Fruit fly (Drosophila melanogaster) whole organism, embryonic: ENCODE data around the gene CG1640.

Source experiments
- Abd-B ChIP-seq: fragments of 200-800 bp; sonication (Bioruptor generic); optimal IDR thresholded peaks from 2 replicates; lab custom pipeline; 2018; ENCODE audit warnings: missing biosample characterization, mild to moderate bottlenecking, missing genetic modification characterization, moderate library complexity
- Bteb2 ChIP-seq: fragments of 200-800 bp; sonication (Bioruptor generic); optimal IDR thresholded peaks from 2 replicates; lab custom pipeline; 2016; ENCODE audit warnings: missing biosample characterization, missing genetic modification characterization
- CG10321 ChIP-seq: fragments of 200-800 bp; sonication (Bioruptor generic); IDR thresholded peaks from 2 replicates; pipeline ENCODE4 v1.3.6; 2022; ENCODE audit warnings: missing biosample characterization, missing genetic modification characterization
- CG10543 ChIP-seq: fragments of 200-800 bp; sonication (Bioruptor generic); optimal IDR thresholded peaks from 3 replicates; lab custom pipeline; 2017; ENCODE audit warnings: missing biosample characterization, mild to moderate bottlenecking, missing genetic modification characterization, moderate library complexity
- CG13624 ChIP-seq: fragments of 200-800 bp; sonication (Bioruptor generic); optimal IDR thresholded peaks from 2 replicates; lab custom pipeline; 2016; ENCODE audit warnings: missing biosample characterization, missing genetic modification characterization
- CG13775 ChIP-seq: fragments of 200-800 bp; sonication (Bioruptor generic); optimal IDR thresholded peaks from 3 replicates; lab custom pipeline; 2017; ENCODE audit warnings: missing biosample characterization, mild to moderate bottlenecking, missing genetic modification characterization
- CG1603 ChIP-seq: fragments of 200-800 bp; sonication (Bioruptor generic); optimal IDR thresholded peaks from 2 replicates; lab custom pipeline; 2019; ENCODE audit warnings: missing biosample characterization, mild to moderate bottlenecking, missing genetic modification characterization, moderate library complexity
- CG16779 ChIP-seq: fragments of 200-800 bp; sonication (Bioruptor generic); IDR thresholded peaks from 2 replicates; pipeline ENCODE4 v1.3.6; 2022; ENCODE audit warnings: missing biosample characterization, missing genetic modification characterization
- CG18262 ChIP-seq: fragments of 200-800 bp; optimal IDR thresholded peaks from 3 replicates; lab custom pipeline; 2019; ENCODE audit warnings: missing biosample characterization, mild to moderate bottlenecking, missing genetic modification characterization, moderate library complexity
- CG2116 ChIP-seq: fragments of 200-800 bp; sonication (Bioruptor generic); optimal IDR thresholded peaks from 3 replicates; lab custom pipeline; 2018; ENCODE audit warnings: missing biosample characterization, mild to moderate bottlenecking, missing genetic modification characterization
- CG2120 ChIP-seq: fragments of 200-800 bp; sonication (Bioruptor generic); optimal IDR thresholded peaks from 3 replicates; lab custom pipeline; 2016; ENCODE audit warnings: missing biosample characterization, missing genetic modification characterization
- CG31441 ChIP-seq: fragments of 200-800 bp; sonication (Bioruptor generic); IDR thresholded peaks from 2 replicates; pipeline ENCODE4 v1.3.6; 2022; ENCODE audit warnings: missing biosample characterization, missing genetic modification characterization
- CG3407 ChIP-seq: fragments of 200-800 bp; sonication (Bioruptor generic); optimal IDR thresholded peaks from 2 replicates; lab custom pipeline; 2018; ENCODE audit warnings: missing biosample characterization, mild to moderate bottlenecking, missing genetic modification characterization
- CG3838 ChIP-seq: fragments of 200-800 bp; sonication (Bioruptor generic); optimal IDR thresholded peaks from 3 replicates; lab custom pipeline; 2016; ENCODE audit warnings: missing biosample characterization, missing genetic modification characterization
- CG4617 ChIP-seq: fragments of 200-800 bp; sonication (Bioruptor generic); optimal IDR thresholded peaks from 3 replicates; lab custom pipeline; 2016; ENCODE audit warnings: missing biosample characterization, missing genetic modification characterization, borderline replicate concordance
- CG6272 ChIP-seq: fragments of 200-800 bp; sonication (Bioruptor generic); IDR thresholded peaks from 2 replicates; pipeline ENCODE4 v1.3.6; 2022; ENCODE audit warnings: missing biosample characterization, missing genetic modification characterization
- CG6765 ChIP-seq: fragments of 200-800 bp; sonication (Bioruptor generic); optimal IDR thresholded peaks from 3 replicates; lab custom pipeline; 2017; ENCODE audit warnings: missing biosample characterization, mild to moderate bottlenecking, missing genetic modification characterization
- CG7928 ChIP-seq: fragments of 200-800 bp; sonication (Bioruptor generic); optimal IDR thresholded peaks from 2 replicates; lab custom pipeline; 2017; ENCODE audit warnings: missing biosample characterization, mild to moderate bottlenecking, missing genetic modification characterization
- CG9817 ChIP-seq: fragments of 200-800 bp; sonication (Bioruptor generic); optimal IDR thresholded peaks from 2 replicates; lab custom pipeline; 2018; ENCODE audit warnings: missing biosample characterization, mild to moderate bottlenecking, missing genetic modification characterization, moderate library complexity
- Dfd ChIP-seq, 2 experiments: fragments of >200 bp; optimal IDR thresholded peaks; 2 replicates each; lab custom pipeline; 2017; ENCODE audit warnings: missing biosample characterization in 2 of 2, missing genetic modification characterization in 2 of 2
- Fer1 ChIP-seq: fragments of 200-800 bp; sonication (Bioruptor generic); optimal IDR thresholded peaks from 2 replicates; lab custom pipeline; 2017; ENCODE audit warnings: missing biosample characterization, mild to moderate bottlenecking, missing genetic modification characterization
- HLH3B ChIP-seq: fragments of 200-800 bp; sonication (Bioruptor generic); IDR thresholded peaks from 2 replicates; pipeline ENCODE4 v1.3.6; 2022; ENCODE audit warnings: missing biosample characterization, missing genetic modification characterization
- HmgZ ChIP-seq: fragments of 200-800 bp; sonication (Bioruptor generic); optimal IDR thresholded peaks from 2 replicates; lab custom pipeline; 2018; ENCODE audit warnings: missing biosample characterization, mild to moderate bottlenecking, missing genetic modification characterization
- MESR4 ChIP-seq: fragments of 200-800 bp; sonication (Bioruptor generic); optimal IDR thresholded peaks from 2 replicates; lab custom pipeline; 2018; ENCODE audit warnings: missing biosample characterization, mild to moderate bottlenecking, missing genetic modification characterization, moderate library complexity
- NC2β ChIP-seq: fragments of 200-800 bp; sonication (Bioruptor generic); optimal IDR thresholded peaks from 2 replicates; lab custom pipeline; 2016; ENCODE audit warnings: missing biosample characterization, missing genetic modification characterization
- Opbp ChIP-seq: fragments of 200-800 bp; sonication (Bioruptor generic); IDR thresholded peaks from 3 replicates; pipeline ENCODE4 v1.3.6; 2022; ENCODE audit warnings: missing biosample characterization, missing genetic modification characterization; ENCODE audit not compliant: partially characterized antibody
- Optix ChIP-seq: fragments of 200-800 bp; sonication (Bioruptor generic); IDR thresholded peaks from 3 replicates; pipeline ENCODE4 v1.3.6; 2022; ENCODE audit warnings: missing biosample characterization, missing genetic modification characterization
- ara ChIP-seq: fragments of 200-800 bp; sonication (Bioruptor generic); IDR thresholded peaks from 2 replicates; pipeline ENCODE4 v1.3.6; 2022; ENCODE audit warnings: missing biosample characterization, missing genetic modification characterization
- bigmax ChIP-seq: fragments of 200-800 bp; sonication (Bioruptor generic); optimal IDR thresholded peaks from 2 replicates; lab custom pipeline; 2018; ENCODE audit warnings: missing biosample characterization, mild to moderate bottlenecking, missing genetic modification characterization
- chm ChIP-seq: fragments of 200-800 bp; sonication (Bioruptor generic); IDR thresholded peaks from 2 replicates; pipeline ENCODE4 v1.3.6; 2022; ENCODE audit warnings: missing biosample characterization, missing genetic modification characterization
- crp ChIP-seq, 2 experiments: fragments of 200-800 bp; sonication (Bioruptor generic); optimal IDR thresholded peaks; 2 replicates in 1 of 2; 3 replicates in 1 of 2; lab custom pipeline; 2017; ENCODE audit warnings: missing biosample characterization in 2 of 2, missing genetic modification characterization in 2 of 2, mild to moderate bottlenecking in 1 of 2, moderate library complexity in 1 of 2
- dpn ChIP-seq, 2 experiments: fragments of 200-800 bp; sonication (Bioruptor generic); optimal IDR thresholded peaks; 3 replicates each; lab custom pipeline; 2016; ENCODE audit warnings: missing biosample characterization in 2 of 2, missing genetic modification characterization in 2 of 2
- fd102C ChIP-seq: fragments of 200-800 bp; sonication (Bioruptor generic); optimal IDR thresholded peaks from 2 replicates; lab custom pipeline; 2018; ENCODE audit warnings: missing biosample characterization, mild to moderate bottlenecking, missing genetic modification characterization, moderate library complexity
- fd96Cb ChIP-seq: fragments of 200-800 bp; sonication (Bioruptor generic); optimal IDR thresholded peaks from 2 replicates; lab custom pipeline; 2018; ENCODE audit warnings: missing biosample characterization, mild to moderate bottlenecking, missing genetic modification characterization, moderate library complexity
- fu2 ChIP-seq: fragments of 200-800 bp; sonication (Bioruptor generic); optimal IDR thresholded peaks from 2 replicates; lab custom pipeline; 2016; ENCODE audit warnings: missing biosample characterization, missing genetic modification characterization
- gcm2 ChIP-seq: fragments of 200-800 bp; sonication (Bioruptor generic); optimal IDR thresholded peaks from 2 replicates; lab custom pipeline; 2016; ENCODE audit warnings: missing biosample characterization, missing genetic modification characterization
- hb ChIP-seq: fragments of 200-800 bp; sonication (Bioruptor generic); IDR thresholded peaks from 3 replicates; pipeline ENCODE4 v1.3.6; 2022; ENCODE audit warnings: missing biosample characterization, missing genetic modification characterization; ENCODE audit not compliant: partially characterized antibody
- inv ChIP-seq: fragments of 200-800 bp; sonication (Bioruptor generic); IDR thresholded peaks from 2 replicates; pipeline ENCODE4 v1.3.6; 2022; ENCODE audit warnings: missing biosample characterization, missing genetic modification characterization; ENCODE audit not compliant: partially characterized antibody
- kay ChIP-seq: fragments of 200-800 bp; sonication (Bioruptor generic); optimal IDR thresholded peaks from 2 replicates; lab custom pipeline; 2016; ENCODE audit warnings: missing biosample characterization, missing genetic modification characterization
- klu ChIP-seq: fragments of 200-800 bp; sonication (Bioruptor generic); IDR thresholded peaks from 2 replicates; pipeline ENCODE4 v1.3.6; 2022; ENCODE audit warnings: missing biosample characterization, missing genetic modification characterization
- lov ChIP-seq, 2 experiments: fragments of 200-800 bp in 1 of 2; fragments of >200 bp in 1 of 2; sonication (Bioruptor generic) in 1 of 2; IDR thresholded peaks in 1 of 2; optimal IDR thresholded peaks in 1 of 2; 2 replicates in 1 of 2; 3 replicates in 1 of 2; pipeline versions ENCODE4 v1.3.6 to Lab custom; 2017 to 2022; ENCODE audit warnings: missing biosample characterization in 1 of 2, missing genetic modification characterization in 1 of 2
- nerfin-1 ChIP-seq: fragments of 200-800 bp; sonication (Bioruptor generic); optimal IDR thresholded peaks from 3 replicates; lab custom pipeline; 2019; ENCODE audit warnings: missing biosample characterization, mild to moderate bottlenecking, missing genetic modification characterization, moderate library complexity
- pan ChIP-seq, 4 experiments: fragments of >200 bp in 3 of 4; fragments of 200-800 bp in 1 of 4; sonication (Bioruptor generic) in 1 of 4; optimal IDR thresholded peaks in 3 of 4; IDR thresholded peaks in 1 of 4; 2 replicates each; pipeline versions ENCODE4 v1.3.6 to Lab custom; 2017 to 2022; ENCODE audit warnings: missing biosample characterization in 2 of 4, missing genetic modification characterization in 2 of 4, mixed read lengths in 1 of 4
- scrt ChIP-seq: fragments of 200-800 bp; sonication (Bioruptor generic); optimal IDR thresholded peaks from 2 replicates; lab custom pipeline; 2018; ENCODE audit warnings: missing biosample characterization, mild to moderate bottlenecking, missing genetic modification characterization, moderate library complexity
- sens-2 ChIP-seq: fragments of 200-800 bp; sonication (Bioruptor generic); IDR thresholded peaks from 2 replicates; pipeline ENCODE4 v1.3.6; 2022; ENCODE audit warnings: missing biosample characterization, missing genetic modification characterization
- unpg ChIP-seq: fragments of 200-800 bp; sonication (Bioruptor generic); optimal IDR thresholded peaks from 3 replicates; lab custom pipeline; 2018; ENCODE audit warnings: missing biosample characterization, mild to moderate bottlenecking, missing genetic modification characterization, moderate library complexity
- yki ChIP-seq: fragments of >200 bp; optimal IDR thresholded peaks from 3 replicates; lab custom pipeline; 2018
- z ChIP-seq: fragments of 200-800 bp; sonication (Bioruptor generic); IDR thresholded peaks from 3 replicates; pipeline ENCODE4 v1.3.6; 2022; ENCODE audit warnings: missing biosample characterization, missing genetic modification characterization

CG1640 gene

dm6 chrX:13396378-13397099 lies 26.1 kb downstream of the CG1640 start, which contains the start of gene Bcat (continued):
- TF ChIP-seq fd96Cb (tag; lab: Kevin White, UChicago) (peak; percentile 60), sens-2 (GFP tag; lab: Robert Waterston, UW) (no peak), HLH3B (GFP tag; lab: Robert Waterston, UW) (peak; percentile 18; the same call in 1 of the 2 replicates), CG16779 (no peak), Optix (no peak), bigmax (GFP tag; lab: Kevin White, UChicago) (no peak), CG3838 (GFP tag; lab: Kevin White, UChicago) (no peak), klu (GFP tag; lab: Robert Waterston, UW) (no peak; the same call in 1 of the 2 replicates), ara (GFP tag; lab: Robert Waterston, UW) (no peak), CG4617 (GFP tag; lab: Kevin White, UChicago) (no peak), lov (optimal IDR thresholded peaks at IDR 0.05; lab: Kevin White, UChicago) (no peak), lov (GFP tag; IDR thresholded peaks at IDR 0.05; lab: Robert Waterston, UW) (0 out of 3 replicates have a peak, but pooled peaks have one; percentile 10), z (GFP tag; lab: Robert Waterston, UW) (no peak), Dfd (GFP tag; optimal IDR thresholded peaks at IDR 0.05; lab: Kevin White, UChicago) (no peak), unpg (GFP tag; lab: Kevin White, UChicago) (peak; percentile 50), dpn (GFP tag; optimal IDR thresholded peaks at IDR 0.05; lab: Kevin White, UChicago) (peak; percentile 18 to 55), CG13775 (GFP tag; lab: Kevin White, UChicago) (peak; percentile 83), fu2 (GFP tag; lab: Kevin White, UChicago) (no peak), chm (GFP tag; lab: Robert Waterston, UW) (no peak), CG2116 (peak; percentile 31), kay (GFP tag; lab: Kevin White, UChicago) (peak; percentile 8), CG3407 (GFP tag; lab: Kevin White, UChicago) (peak; percentile 45), CG9817 (tag; lab: Kevin White, UChicago) (peak; percentile 50), MESR4 (GFP tag; lab: Kevin White, UChicago) (no peak), gcm2 (no peak), Fer1 (GFP tag; lab: Kevin White, UChicago) (peak; percentile 64), CG7928 (GFP tag; lab: Kevin White, UChicago) (peak; percentile 42), CG31441 (GFP tag; lab: Robert Waterston, UW) (peak; percentile 82), pan (optimal IDR thresholded peaks at IDR 0.05; lab: Kevin White, UChicago) (no peak), pan (GFP tag; optimal IDR thresholded peaks at IDR 0.05 in 1 of 2, IDR thresholded peaks at IDR 0.05 in 1 of 2) (peak in 1 of 2 experiments; percentile 6), CG6272 (no peak), Opbp (GFP tag; lab: Robert Waterston, UW) (no peak), CG2120 (GFP tag; lab: Kevin White, UChicago) (peak; percentile 77), Abd-B (GFP tag; lab: Kevin White, UChicago) (peak; percentile 60), CG1603 (tag; lab: Kevin White, UChicago) (peak; percentile 4), NC2β (GFP tag; lab: Kevin White, UChicago) (no peak), yki (lab: Kevin White, UChicago) (no peak), CG10321 (GFP tag; lab: Robert Waterston, UW) (no peak), CG18262 (tag; lab: Kevin White, UChicago) (peak; percentile 74), crp (GFP tag; optimal IDR thresholded peaks at IDR 0.05; lab: Kevin White, UChicago) (peak in 1 of 2 experiments; percentile 10), hb (no peak), CG6765 (peak; percentile 75), fd102C (GFP tag; lab: Kevin White, UChicago) (no peak), scrt (GFP tag; lab: Kevin White, UChicago) (peak; percentile 58), CG13624 (GFP tag; lab: Kevin White, UChicago) (no peak), nerfin-1 (tag; lab: Kevin White, UChicago) (peak; percentile 23), HmgZ (tag; lab: Kevin White, UChicago) (no peak), inv (GFP tag; lab: Robert Waterston, UW) (no peak), CG10543 (GFP tag; lab: Kevin White, UChicago) (peak; percentile 78), Bteb2 (GFP tag; lab: Kevin White, UChicago) (no peak)
